Fruit fly (Drosophila melanogaster) whole organism, embryonic: Measurements from ENCODE around the gene CG16717.

ENCODE experiments used
- CG11085 ChIP-seq: fragments of 200-800 bp; sonication (Bioruptor generic); IDR thresholded peaks from 2 replicates; pipeline ENCODE4 v1.3.6; 2022; ENCODE audit warnings: missing biosample characterization, missing genetic modification characterization
- CG11093 ChIP-seq: fragments of 200-800 bp; sonication (Bioruptor generic); IDR thresholded peaks from 3 replicates; pipeline ENCODE4 v1.3.6; 2022; ENCODE audit warnings: missing biosample characterization, missing genetic modification characterization
- CG12391 ChIP-seq: fragments of 200-800 bp; sonication (Bioruptor generic); optimal IDR thresholded peaks from 3 replicates; lab custom pipeline; 2018; ENCODE audit warnings: missing biosample characterization, mild to moderate bottlenecking, missing genetic modification characterization, moderate library complexity
- CG12942 ChIP-seq: fragments of 200-800 bp; sonication (Bioruptor generic); optimal IDR thresholded peaks from 3 replicates; lab custom pipeline; 2016; ENCODE audit warnings: missing biosample characterization, missing genetic modification characterization
- CG14050 ChIP-seq: fragments of 200-800 bp; sonication (Bioruptor generic); IDR thresholded peaks from 3 replicates; pipeline ENCODE4 v1.3.6; 2022; ENCODE audit warnings: missing biosample characterization, missing genetic modification characterization
- CG14667 ChIP-seq: fragments of 200-800 bp; sonication (Bioruptor generic); IDR thresholded peaks from 2 replicates; pipeline ENCODE4 v1.3.6; 2022; ENCODE audit warnings: missing biosample characterization, missing genetic modification characterization
- CG14965 ChIP-seq: fragments of 200-800 bp; sonication (Bioruptor generic); optimal IDR thresholded peaks from 2 replicates; lab custom pipeline; 2016; ENCODE audit warnings: missing biosample characterization, missing genetic modification characterization, borderline replicate concordance
- CG1647 ChIP-seq: fragments of 200-800 bp; sonication (Bioruptor generic); optimal IDR thresholded peaks from 3 replicates; lab custom pipeline; 2016; ENCODE audit warnings: missing biosample characterization, missing genetic modification characterization
- CG1792 ChIP-seq: fragments of 200-800 bp; sonication (Bioruptor generic); optimal IDR thresholded peaks from 2 replicates; lab custom pipeline; 2016; ENCODE audit warnings: missing biosample characterization, missing genetic modification characterization
- CG30020 ChIP-seq: fragments of 200-800 bp; optimal IDR thresholded peaks from 2 replicates; lab custom pipeline; 2019; ENCODE audit warnings: missing biosample characterization, mild to moderate bottlenecking, missing genetic modification characterization, moderate library complexity
- CG30431 ChIP-seq: fragments of 200-800 bp; sonication (Bioruptor generic); optimal IDR thresholded peaks from 2 replicates; lab custom pipeline; 2017; ENCODE audit warnings: missing biosample characterization, missing genetic modification characterization
- CG31441 ChIP-seq: fragments of 200-800 bp; sonication (Bioruptor generic); IDR thresholded peaks from 2 replicates; pipeline ENCODE4 v1.3.6; 2022; ENCODE audit warnings: missing biosample characterization, missing genetic modification characterization
- CG4730 ChIP-seq: fragments of 200-800 bp; sonication (Bioruptor generic); IDR thresholded peaks from 2 replicates; pipeline ENCODE4 v1.3.6; 2022; ENCODE audit warnings: missing biosample characterization, missing genetic modification characterization
- CG6654 ChIP-seq: fragments of 200-800 bp; sonication (Bioruptor generic); optimal IDR thresholded peaks from 2 replicates; lab custom pipeline; 2017; ENCODE audit warnings: missing biosample characterization, mild to moderate bottlenecking, missing genetic modification characterization
- CG7357 ChIP-seq: fragments of 200-800 bp; sonication (Bioruptor generic); IDR thresholded peaks from 3 replicates; pipeline ENCODE4 v1.3.6; 2022; ENCODE audit warnings: missing biosample characterization, missing genetic modification characterization
- D19A ChIP-seq: fragments of 200-800 bp; optimal IDR thresholded peaks from 3 replicates; lab custom pipeline; 2019; ENCODE audit warnings: missing biosample characterization, mild to moderate bottlenecking, missing genetic modification characterization, moderate library complexity
- ERR ChIP-seq: fragments of 200-800 bp; sonication (Bioruptor generic); optimal IDR thresholded peaks from 2 replicates; lab custom pipeline; 2016; ENCODE audit warnings: missing biosample characterization, missing genetic modification characterization
- Ets65A ChIP-seq: fragments of 200-800 bp; sonication (Bioruptor generic); peaks from one replicate; lab custom pipeline; 2016; ENCODE audit warnings: missing biosample characterization, missing genetic modification characterization
- HHEX ChIP-seq: fragments of 200-800 bp; sonication (Bioruptor generic); optimal IDR thresholded peaks from 3 replicates; lab custom pipeline; 2017; ENCODE audit warnings: missing biosample characterization, mild to moderate bottlenecking, missing genetic modification characterization, missing genetic modification reagents
- HLHmδ ChIP-seq: fragments of 200-800 bp; sonication (Bioruptor generic); optimal IDR thresholded peaks from 2 replicates; lab custom pipeline; 2018; ENCODE audit warnings: missing biosample characterization, mild to moderate bottlenecking, missing genetic modification characterization, moderate library complexity
- Hand ChIP-seq: fragments of 200-800 bp; sonication (Bioruptor generic); optimal IDR thresholded peaks from 2 replicates; lab custom pipeline; 2017; ENCODE audit warnings: mild to moderate bottlenecking, missing biosample characterization, missing genetic modification reagents, missing genetic modification characterization
- Hsf ChIP-seq: fragments of 200-800 bp; sonication (Bioruptor generic); optimal IDR thresholded peaks from 3 replicates; lab custom pipeline; 2016; ENCODE audit warnings: missing biosample characterization, missing genetic modification characterization
- Max ChIP-seq: fragments of 200-800 bp; sonication (Bioruptor generic); optimal IDR thresholded peaks from 2 replicates; lab custom pipeline; 2016; ENCODE audit warnings: missing biosample characterization, mild to moderate bottlenecking, missing genetic modification characterization
- Mrtf ChIP-seq: fragments of 200-800 bp; sonication (Bioruptor generic); IDR thresholded peaks from 3 replicates; pipeline ENCODE4 v1.3.6; 2022; ENCODE audit warnings: missing biosample characterization, missing genetic modification characterization
- NfI ChIP-seq: fragments of 200-800 bp; sonication (Bioruptor generic); optimal IDR thresholded peaks from 3 replicates; lab custom pipeline; 2018; ENCODE audit warnings: missing biosample characterization, mild to moderate bottlenecking, missing genetic modification characterization, moderate library complexity
- Scr ChIP-seq: fragments of 200-800 bp; sonication (Bioruptor generic); IDR thresholded peaks from 2 replicates; pipeline ENCODE4 v1.3.6; 2022; ENCODE audit warnings: missing biosample characterization, missing genetic modification characterization; ENCODE audit not compliant: partially characterized antibody
- YL-1 ChIP-seq: fragments of 200-800 bp; sonication (Bioruptor generic); optimal IDR thresholded peaks from 3 replicates; lab custom pipeline; 2017; ENCODE audit warnings: missing biosample characterization, mild to moderate bottlenecking, missing genetic modification characterization
- ase ChIP-seq: fragments of 200-800 bp; sonication (Bioruptor generic); IDR thresholded peaks from 3 replicates; pipeline ENCODE4 v1.3.6; 2022; ENCODE audit warnings: missing biosample characterization, missing genetic modification characterization
- bigmax ChIP-seq: fragments of 200-800 bp; sonication (Bioruptor generic); optimal IDR thresholded peaks from 2 replicates; lab custom pipeline; 2018; ENCODE audit warnings: missing biosample characterization, mild to moderate bottlenecking, missing genetic modification characterization
- chm ChIP-seq: fragments of 200-800 bp; sonication (Bioruptor generic); IDR thresholded peaks from 2 replicates; pipeline ENCODE4 v1.3.6; 2022; ENCODE audit warnings: missing biosample characterization, missing genetic modification characterization
- ci ChIP-seq: fragments of 200-800 bp; sonication (Bioruptor generic); IDR thresholded peaks from 3 replicates; pipeline ENCODE4 v1.3.6; 2022; ENCODE audit warnings: missing biosample characterization, missing genetic modification characterization
- eyg ChIP-seq: fragments of 200-800 bp; sonication (Bioruptor generic); optimal IDR thresholded peaks from 3 replicates; lab custom pipeline; 2016; ENCODE audit warnings: missing biosample characterization, missing genetic modification characterization
- gcm2 ChIP-seq: fragments of 200-800 bp; sonication (Bioruptor generic); optimal IDR thresholded peaks from 2 replicates; lab custom pipeline; 2016; ENCODE audit warnings: missing biosample characterization, missing genetic modification characterization
- gsb-n ChIP-seq: fragments of 200-800 bp; sonication (Bioruptor generic); optimal IDR thresholded peaks from 3 replicates; lab custom pipeline; 2018; ENCODE audit warnings: missing biosample characterization, mild to moderate bottlenecking, missing genetic modification characterization
- ham ChIP-seq: fragments of 200-800 bp; sonication (Bioruptor generic); IDR thresholded peaks from 2 replicates; pipeline ENCODE4 v1.3.6; 2022; ENCODE audit warnings: missing biosample characterization, missing genetic modification characterization
- lab ChIP-seq: fragments of 200-800 bp; sonication (Bioruptor generic); optimal IDR thresholded peaks from 3 replicates; lab custom pipeline; 2017; ENCODE audit warnings: missing biosample characterization, missing genetic modification characterization, mild to moderate bottlenecking, moderate library complexity, missing genetic modification reagents
- lmd ChIP-seq: fragments of 200-800 bp; sonication (Bioruptor generic); IDR thresholded peaks from 2 replicates; pipeline ENCODE4 v1.3.6; 2022; ENCODE audit warnings: missing biosample characterization, missing genetic modification characterization
- mirr ChIP-seq: fragments of 200-800 bp; sonication (Bioruptor generic); optimal IDR thresholded peaks from 3 replicates; lab custom pipeline; 2018; ENCODE audit warnings: missing biosample characterization, mild to moderate bottlenecking, missing genetic modification characterization
- mld ChIP-seq: fragments of 200-800 bp; sonication (Bioruptor generic); IDR thresholded peaks from 3 replicates; pipeline ENCODE4 v1.3.6; 2022; ENCODE audit warnings: missing biosample characterization, missing genetic modification characterization; ENCODE audit not compliant: partially characterized antibody
- otp ChIP-seq: fragments of 200-800 bp; sonication (Bioruptor generic); IDR thresholded peaks from 3 replicates; pipeline ENCODE4, ENCODE4 v1.3.6; 2022; ENCODE audit warnings: missing biosample characterization, missing genetic modification characterization
- pan ChIP-seq, 4 experiments: fragments of >200 bp in 3 of 4; fragments of 200-800 bp in 1 of 4; sonication (Bioruptor generic) in 1 of 4; optimal IDR thresholded peaks in 3 of 4; IDR thresholded peaks in 1 of 4; 2 replicates each; pipeline versions ENCODE4 v1.3.6 to Lab custom; 2017 to 2022; ENCODE audit warnings: missing biosample characterization in 2 of 4, missing genetic modification characterization in 2 of 4, mixed read lengths in 1 of 4
- pnt ChIP-seq: fragments of 200-800 bp; sonication (Bioruptor generic); optimal IDR thresholded peaks from 3 replicates; lab custom pipeline; 2016; ENCODE audit warnings: missing biosample characterization, missing genetic modification characterization
- rib ChIP-seq: fragments of 200-800 bp; sonication (Bioruptor generic); IDR thresholded peaks from 2 replicates; pipeline ENCODE4 v1.3.6; 2022; ENCODE audit warnings: missing biosample characterization, missing genetic modification characterization
- ro ChIP-seq: fragments of 200-800 bp; sonication (Bioruptor generic); IDR thresholded peaks from 2 replicates; pipeline ENCODE4 v1.3.6; 2022; ENCODE audit warnings: missing biosample characterization, missing genetic modification characterization
- seq ChIP-seq: fragments of 200-800 bp; sonication (Bioruptor generic); IDR thresholded peaks from 2 replicates; pipeline ENCODE4 v1.3.6; 2022; ENCODE audit warnings: missing biosample characterization, missing genetic modification characterization
- so ChIP-seq: fragments of 200-800 bp; sonication (Bioruptor generic); IDR thresholded peaks from 3 replicates; pipeline ENCODE4 v1.3.6; 2022; ENCODE audit warnings: missing biosample characterization, missing genetic modification characterization
- sr ChIP-seq: fragments of 200-800 bp; sonication (Bioruptor generic); IDR thresholded peaks from 3 replicates; pipeline ENCODE4 v1.3.6; 2022; ENCODE audit warnings: missing biosample characterization, missing genetic modification characterization
- tap ChIP-seq: fragments of 200-800 bp; optimal IDR thresholded peaks from 3 replicates; lab custom pipeline; 2019; ENCODE audit warnings: missing biosample characterization, mild to moderate bottlenecking, missing genetic modification characterization, moderate library complexity
- tio ChIP-seq: fragments of 200-800 bp; sonication (Bioruptor generic); optimal IDR thresholded peaks from 2 replicates; lab custom pipeline; 2017; ENCODE audit warnings: missing biosample characterization, missing genetic modification characterization, inconsistent platforms
- toy ChIP-seq: fragments of 200-800 bp; sonication (Bioruptor generic); IDR thresholded peaks from 2 replicates; pipeline ENCODE4 v1.3.6; 2022; ENCODE audit warnings: missing biosample characterization, missing genetic modification characterization
- vnd ChIP-seq: fragments of 200-800 bp; sonication (Bioruptor generic); IDR thresholded peaks from 3 replicates; pipeline ENCODE4 v1.3.6; 2022; ENCODE audit warnings: missing biosample characterization, missing genetic modification characterization; ENCODE audit not compliant: partially characterized antibody

Gene CG16717

DNA sequence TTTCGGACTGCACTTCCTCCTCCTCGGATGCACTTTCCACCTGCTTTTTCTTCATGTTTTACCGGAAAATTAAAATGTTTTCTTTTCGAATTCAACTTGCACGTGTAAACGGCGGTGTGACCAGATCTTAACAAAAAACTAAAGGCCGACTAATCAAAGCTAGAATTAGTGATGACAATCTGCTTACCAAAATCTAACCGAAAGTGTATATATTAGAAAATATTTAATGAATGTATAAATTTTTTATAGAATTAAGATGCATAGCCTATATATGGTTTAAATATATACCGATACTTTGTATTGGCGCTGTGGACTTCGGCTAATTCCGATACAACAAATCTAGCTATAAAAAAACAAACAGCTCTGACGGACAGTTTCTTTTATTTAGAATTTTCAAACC is 39.9 kb downstream of the CG16717 start, which contains the start of the genes CG18178 and CG14174 (continued):
- TF ChIP-seq mirr (GFP tag; lab: Kevin White, UChicago): no peak
- TF ChIP-seq YL-1 (GFP tag; lab: Kevin White, UChicago): peak; percentile 59
- TF ChIP-seq gcm2: no peak
- no peak for TF ChIP-seq mld (GFP tag; lab: Robert Waterston, UW)
- TF ChIP-seq HLHmδ (GFP tag; lab: Kevin White, UChicago): no peak
- TF ChIP-seq eyg (GFP tag; lab: Kevin White, UChicago): no peak
- TF ChIP-seq NfI (GFP tag; lab: Kevin White, UChicago): peak; percentile 76
- no peak for TF ChIP-seq ro (GFP tag; lab: Robert Waterston, UW)
- TF ChIP-seq CG12391 (tag; lab: Kevin White, UChicago): peak; percentile 89
- no peak for TF ChIP-seq so
- peak; percentile 69 for TF ChIP-seq CG31441 (GFP tag; lab: Robert Waterston, UW)
- TF ChIP-seq CG12942 (GFP tag; lab: Kevin White, UChicago): peak; percentile 58
- TF ChIP-seq vnd: no peak
- TF ChIP-seq D19A (tag; lab: Kevin White, UChicago): peak; percentile 61
- no peak for TF ChIP-seq bigmax (GFP tag; lab: Kevin White, UChicago)
- TF ChIP-seq CG6654: no peak
- no peak for TF ChIP-seq lab (GFP tag; lab: Kevin White, UChicago)
- TF ChIP-seq chm (GFP tag; lab: Robert Waterston, UW): no peak
- TF ChIP-seq seq: 0 out of 2 replicates have a peak, but pooled peaks have one; percentile 20
- peak; percentile 90 for TF ChIP-seq Max (GFP tag; lab: Kevin White, UChicago)
- TF ChIP-seq sr (GFP tag; lab: Robert Waterston, UW): no peak
- TF ChIP-seq ham (GFP tag; lab: Robert Waterston, UW): no peak
- TF ChIP-seq CG11093: no peak; the same call in 2 of the 3 replicates
- TF ChIP-seq CG1647 (GFP tag; lab: Kevin White, UChicago): no peak
- peak; percentile 68 for TF ChIP-seq lmd
- peak; percentile 63 for TF ChIP-seq Scr (GFP tag; lab: Robert Waterston, UW)
- TF ChIP-seq rib: no peak
- 0 out of 3 replicates have a peak, but pooled peaks have one; percentile 37 for TF ChIP-seq CG14050 (GFP tag; lab: Robert Waterston, UW)
- no peak for TF ChIP-seq pan (optimal IDR thresholded peaks at IDR 0.05; lab: Kevin White, UChicago)
- TF ChIP-seq pan (GFP tag; optimal IDR thresholded peaks at IDR 0.05 in 1 of 2, IDR thresholded peaks at IDR 0.05 in 1 of 2): peak in 1 of 2 experiments; percentile 51
- no peak for TF ChIP-seq CG1792
- no peak for TF ChIP-seq toy (GFP tag; lab: Robert Waterston, UW)
- peak; percentile 42 for TF ChIP-seq tap (tag; lab: Kevin White, UChicago)
- TF ChIP-seq Hand (GFP tag; lab: Kevin White, UChicago): peak; percentile 2
- TF ChIP-seq CG14965 (GFP tag; lab: Kevin White, UChicago): no peak
- peak; percentile 25 for TF ChIP-seq Hsf (GFP tag; lab: Kevin White, UChicago)
- TF ChIP-seq otp (GFP tag; lab: Robert Waterston, UW): no peak
- no peak; the same call in 1 of the 2 replicates for TF ChIP-seq CG4730
- peak; percentile 30 for TF ChIP-seq HHEX (GFP tag; lab: Kevin White, UChicago)
- TF ChIP-seq CG7357: no peak
- TF ChIP-seq CG11085 (GFP tag; lab: Robert Waterston, UW): no peak; the same call in 1 of the 2 replicates
- TF ChIP-seq ase (GFP tag; lab: Robert Waterston, UW): 0 out of 3 replicates have a peak, but pooled peaks have one; percentile 42
- peak; percentile 72 for TF ChIP-seq CG30020 (tag; lab: Kevin White, UChicago)
- no peak for TF ChIP-seq Mrtf (GFP tag; lab: Robert Waterston, UW)
- no peak for TF ChIP-seq pnt (GFP tag; lab: Kevin White, UChicago)
- TF ChIP-seq Ets65A (GFP tag; lab: Kevin White, UChicago): peak; percentile 64
- no peak for TF ChIP-seq gsb-n (tag; lab: Kevin White, UChicago)
- peak; percentile 44; the same call in 1 of the 3 replicates for TF ChIP-seq ci (GFP tag; lab: Robert Waterston, UW)
- no peak for TF ChIP-seq tio (GFP tag; lab: Kevin White, UChicago)
- peak; percentile 25 for TF ChIP-seq CG30431 (GFP tag; lab: Kevin White, UChicago)
- no peak for TF ChIP-seq ERR (GFP tag; lab: Kevin White, UChicago)
- peak; percentile 55 for TF ChIP-seq CG14667
